Worm (Caenorhabditis elegans) whole organism, L4 larva: ENCODE data around the gene rpn-6.2.

Experiments used
- F49E8.2 ChIP-seq: sonication (generic microtip); optimal IDR thresholded peaks from 2 replicates; lab custom pipeline; 2016; ENCODE audit warnings: missing compliant biosample characterization, mild to moderate bottlenecking, missing genetic modification characterization, borderline replicate concordance
- aha-1 ChIP-seq: fragments of 150-350 bp; peaks from one replicate; lab custom pipeline; 2014; ENCODE audit warnings: missing biosample characterization, missing genetic modification characterization
- ztf-11 ChIP-seq: fragments of 150-350 bp; optimal IDR thresholded peaks from 2 replicates; lab custom pipeline; 2014; ENCODE audit warnings: missing biosample characterization, missing genetic modification characterization

- no peak for TF ChIP-seq F49E8.2
- no peak for TF ChIP-seq ztf-11 (tag; lab: Kevin White, UChicago)
- no peak for TF ChIP-seq aha-1
These were observed 35.9 kb upstream of the rpn-6.2 start, which contains the start of gene R107.9 for ce11 chrIII:9037658-9038057.
